Worm (Caenorhabditis elegans) whole organism, L4 larva: ENCODE results near the gene F56D2.8.
A peak's percentile ranks its signal among the peaks of the same experiment; 100 is the strongest.

Experiments
- F10B5.3 ChIP-seq: sonication (generic microtip); optimal IDR thresholded peaks from 2 replicates; lab custom pipeline; 2016; ENCODE audit warnings: mild to moderate bottlenecking, missing genetic modification characterization, missing compliant biosample characterization
- Y48G9A.11 ChIP-seq: fragments of 200-800 bp; sonication (Bioruptor generic); IDR thresholded peaks from 2 replicates; pipeline ENCODE4 v1.3.6; 2022; ENCODE audit warnings: missing genetic modification reagents, missing genetic modification characterization, missing compliant biosample characterization
- Y5F2A.4 ChIP-seq: fragments of 200-800 bp; sonication (Bioruptor generic); optimal IDR thresholded peaks from 2 replicates; lab custom pipeline; 2018; ENCODE audit warnings: mild to moderate bottlenecking, missing genetic modification characterization, missing compliant biosample characterization
- Y75B8A.6 ChIP-seq: fragments of 200-800 bp; sonication (Bioruptor generic); IDR thresholded peaks from 2 replicates; pipeline ENCODE4 v1.3.6; 2022; ENCODE audit warnings: missing genetic modification reagents, missing genetic modification characterization, missing compliant biosample characterization
- ZK337.2 ChIP-seq: fragments of 200-800 bp; sonication (Bioruptor generic); IDR thresholded peaks from 2 replicates; pipeline ENCODE4 v1.3.6; 2022; ENCODE audit warnings: missing genetic modification reagents, missing genetic modification characterization, missing compliant biosample characterization
- ZK546.5 ChIP-seq, 2 experiments: sonication (generic microtip); optimal IDR thresholded peaks; 2 replicates each; lab custom pipeline; 2017; ENCODE audit warnings: missing biosample characterization in 2 of 2, missing genetic modification characterization in 2 of 2
- aha-1 ChIP-seq: fragments of 150-350 bp; peaks from one replicate; lab custom pipeline; 2014; ENCODE audit warnings: missing biosample characterization, missing genetic modification characterization
- aly-2 ChIP-seq: sonication (generic microtip); optimal IDR thresholded peaks from 2 replicates; lab custom pipeline; 2018; ENCODE audit warnings: missing biosample characterization, missing genetic modification characterization
- arid-1 ChIP-seq: fragments of 200-800 bp; sonication (Bioruptor generic); conservative IDR thresholded peaks from 2 replicates; pipeline ENCODE4 v1.3.6; 2022; ENCODE audit warnings: missing genetic modification reagents, missing genetic modification characterization, missing compliant biosample characterization
- attf-4 ChIP-seq: sonication (generic microtip); optimal IDR thresholded peaks from 3 replicates; lab custom pipeline; 2017; ENCODE audit warnings: missing biosample characterization, missing genetic modification characterization
- ceh-28 ChIP-seq: fragments of 150-350 bp; optimal IDR thresholded peaks from 2 replicates; lab custom pipeline; 2014; ENCODE audit warnings: missing biosample characterization, missing genetic modification reagents, missing genetic modification characterization
- ceh-32 ChIP-seq: sonication (generic microtip); optimal IDR thresholded peaks from 2 replicates; lab custom pipeline; 2016; ENCODE audit warnings: mild to moderate bottlenecking, missing genetic modification characterization, missing compliant biosample characterization; ENCODE audit not compliant: poor library complexity
- ces-1 ChIP-seq: fragments of 150-350 bp; sonication (generic microtip); optimal IDR thresholded peaks from 4 replicates; lab custom pipeline; 2014; ENCODE audit warnings: missing biosample characterization, missing genetic modification reagents, missing genetic modification characterization
- daf-12 ChIP-seq: fragments of 150-350 bp; optimal IDR thresholded peaks from 2 replicates; lab custom pipeline; 2014; ENCODE audit warnings: missing biosample characterization, missing genetic modification reagents, missing genetic modification characterization
- daf-16 ChIP-seq, 3 experiments: sonication (generic microtip); optimal IDR thresholded peaks; 2 replicates each; lab custom pipeline; 2016 to 2017; ENCODE audit warnings: missing genetic modification characterization in 3 of 3, missing genetic modification reagents in 3 of 3, mild to moderate bottlenecking in 2 of 3, missing compliant biosample characterization in 2 of 3, missing biosample characterization in 1 of 3, moderate library complexity in 1 of 3
- daf-19 ChIP-seq: fragments of 200-800 bp; sonication (Bioruptor generic); conservative IDR thresholded peaks from 2 replicates; pipeline ENCODE4 v1.3.6; 2022; ENCODE audit warnings: missing genetic modification characterization, missing compliant biosample characterization
- dmd-8 ChIP-seq: fragments of 200-800 bp; sonication (Bioruptor generic); IDR thresholded peaks from 2 replicates; pipeline ENCODE4 v1.3.6; 2022; ENCODE audit warnings: missing genetic modification characterization, missing compliant biosample characterization
- dmd-9 ChIP-seq: fragments of 200-800 bp; sonication (Bioruptor generic); IDR thresholded peaks from 2 replicates; pipeline ENCODE4 v1.3.6; 2022; ENCODE audit warnings: missing genetic modification reagents, missing genetic modification characterization, missing compliant biosample characterization
- dpl-1 ChIP-seq: fragments of 150-350 bp; optimal IDR thresholded peaks from 2 replicates; lab custom pipeline; 2014; ENCODE audit warnings: missing biosample characterization, missing genetic modification reagents, missing genetic modification characterization
- duxl-1 ChIP-seq: sonication (generic microtip); optimal IDR thresholded peaks from 2 replicates; lab custom pipeline; 2016; ENCODE audit warnings: mild to moderate bottlenecking, missing genetic modification characterization, moderate library complexity, missing compliant biosample characterization; ENCODE audit not compliant: poor library complexity
- dve-1 ChIP-seq: sonication (generic microtip); optimal IDR thresholded peaks from 2 replicates; lab custom pipeline; 2017; ENCODE audit warnings: antibody characterized with exemption, mild to moderate bottlenecking, missing genetic modification characterization, missing compliant biosample characterization; ENCODE audit not compliant: insufficient read depth
- egl-43 ChIP-seq: fragments of 200-800 bp; sonication (Bioruptor generic); IDR thresholded peaks from 2 replicates; pipeline ENCODE4 v1.3.6; 2022; ENCODE audit warnings: missing genetic modification reagents, missing genetic modification characterization, missing compliant biosample characterization
- fos-1 ChIP-seq: fragments of 150-350 bp; optimal IDR thresholded peaks from 2 replicates; lab custom pipeline; 2014; ENCODE audit warnings: missing biosample characterization, missing genetic modification characterization
- hlh-11 ChIP-seq: fragments of 200-800 bp; sonication (Bioruptor generic); optimal IDR thresholded peaks from 2 replicates; lab custom pipeline; 2018; ENCODE audit warnings: mild to moderate bottlenecking, missing genetic modification characterization, missing compliant biosample characterization
- jun-1 ChIP-seq: fragments of 150-350 bp; optimal IDR thresholded peaks from 2 replicates; lab custom pipeline; 2014; ENCODE audit warnings: missing biosample characterization, missing genetic modification reagents, missing genetic modification characterization
- lim-7 ChIP-seq: fragments of 200-800 bp; sonication (Bioruptor generic); IDR thresholded peaks from 2 replicates; pipeline ENCODE4 v1.3.6; 2022; ENCODE audit warnings: missing genetic modification characterization, missing compliant biosample characterization
- lin-1 ChIP-seq: fragments of 200-800 bp; sonication (Bioruptor generic); IDR thresholded peaks from 2 replicates; pipeline ENCODE4 v1.3.6; 2022; ENCODE audit warnings: missing genetic modification reagents, missing genetic modification characterization, missing compliant biosample characterization
- lsy-2 ChIP-seq, 2 experiments: fragments of 150-350 bp in 1 of 2; sonication (generic microtip) in 1 of 2; optimal IDR thresholded peaks; 2 replicates each; lab custom pipeline; 2014 to 2017; ENCODE audit warnings: missing biosample characterization in 2 of 2, missing genetic modification characterization in 2 of 2
- madf-5 ChIP-seq, 2 experiments: fragments of 200-800 bp; sonication (Bioruptor generic); IDR thresholded peaks; 2 replicates each; pipeline ENCODE4 v1.3.6; 2022; ENCODE audit warnings: missing compliant biosample characterization in 2 of 2, missing genetic modification characterization in 2 of 2
- mdl-1 ChIP-seq, 2 experiments: fragments of 150-350 bp in 1 of 2; sonication (generic microtip) in 1 of 2; optimal IDR thresholded peaks; 2 replicates each; lab custom pipeline; 2014 to 2017; ENCODE audit warnings: missing biosample characterization in 2 of 2, missing genetic modification characterization in 2 of 2
- mep-1 ChIP-seq: fragments of 150-350 bp; sonication (generic microtip); optimal IDR thresholded peaks from 3 replicates; lab custom pipeline; 2014; ENCODE audit warnings: missing biosample characterization, missing genetic modification characterization
- mes-2 ChIP-seq: sonication (generic microtip); optimal IDR thresholded peaks from 2 replicates; lab custom pipeline; 2016; ENCODE audit warnings: missing genotype, mild to moderate bottlenecking, missing genetic modification characterization, missing compliant biosample characterization; ENCODE audit not compliant: poor library complexity, severe bottlenecking
- mxl-2 ChIP-seq: fragments of 200-800 bp; sonication (Bioruptor generic); conservative IDR thresholded peaks from 2 replicates; pipeline ENCODE4 v1.3.6; 2022; ENCODE audit warnings: missing genetic modification reagents, missing genetic modification characterization, missing compliant biosample characterization
- mxl-3 ChIP-seq: fragments of 200-800 bp; sonication (Bioruptor generic); optimal IDR thresholded peaks from 2 replicates; lab custom pipeline; 2018; ENCODE audit warnings: mild to moderate bottlenecking, missing genetic modification characterization, missing compliant biosample characterization
- nhr-10 ChIP-seq: fragments of 150-350 bp; optimal IDR thresholded peaks from 2 replicates; lab custom pipeline; 2014; ENCODE audit warnings: missing biosample characterization, missing genetic modification characterization
- nhr-102 ChIP-seq: sonication (generic microtip); optimal IDR thresholded peaks from 2 replicates; lab custom pipeline; 2016; ENCODE audit warnings: mild to moderate bottlenecking, missing genetic modification characterization, moderate library complexity, missing compliant biosample characterization
- nhr-237 ChIP-seq: sonication (generic microtip); optimal IDR thresholded peaks from 2 replicates; lab custom pipeline; 2017; ENCODE audit warnings: missing biosample characterization, missing genetic modification characterization
- nhr-25 ChIP-seq: sonication (generic microtip); optimal IDR thresholded peaks from 2 replicates; lab custom pipeline; 2017; ENCODE audit warnings: missing genetic modification characterization, mild to moderate bottlenecking, missing compliant biosample characterization, antibody characterized with exemption, moderate library complexity, borderline replicate concordance; ENCODE audit not compliant: insufficient read depth
- nhr-48 ChIP-seq: sonication (generic microtip); optimal IDR thresholded peaks from 2 replicates; lab custom pipeline; 2016; ENCODE audit warnings: mild to moderate bottlenecking, missing genetic modification characterization, missing compliant biosample characterization
- php-3 ChIP-seq: fragments of 200-800 bp; sonication (Bioruptor generic); IDR thresholded peaks from 2 replicates; pipeline ENCODE4 v1.3.6; 2022; ENCODE audit warnings: missing genetic modification reagents, missing genetic modification characterization, missing compliant biosample characterization
- rbr-2 ChIP-seq: sonication (generic microtip); optimal IDR thresholded peaks from 2 replicates; lab custom pipeline; 2016; ENCODE audit warnings: missing genotype, missing genetic modification characterization, missing compliant biosample characterization
- saeg-2 ChIP-seq: fragments of 200-800 bp; sonication (Bioruptor generic); IDR thresholded peaks from 2 replicates; pipeline ENCODE4 v1.3.6; 2022; ENCODE audit warnings: missing genetic modification reagents, missing genetic modification characterization, missing compliant biosample characterization
- snpc-1.2 ChIP-seq: fragments of 200-800 bp; sonication (Bioruptor generic); IDR thresholded peaks from 2 replicates; pipeline ENCODE4 v1.3.6; 2022; ENCODE audit warnings: missing genetic modification reagents, missing genetic modification characterization, missing compliant biosample characterization
- unc-39 ChIP-seq: sonication (generic microtip); optimal IDR thresholded peaks from 2 replicates; lab custom pipeline; 2017; ENCODE audit warnings: missing biosample characterization, missing genetic modification characterization
- unc-62 ChIP-seq, 3 experiments: fragments of 150-350 bp in 1 of 3; sonication (generic microtip); optimal IDR thresholded peaks in 2 of 3; peaks in 1 of 3; 1 replicate in 1 of 3; 2 replicates in 2 of 3; lab custom pipeline; 2014 to 2017; ENCODE audit warnings: missing biosample characterization in 3 of 3, missing genetic modification characterization in 3 of 3, missing genetic modification reagents in 3 of 3, missing genotype in 1 of 3
- zag-1 ChIP-seq: fragments of 150-350 bp; optimal IDR thresholded peaks from 2 replicates; lab custom pipeline; 2014; ENCODE audit warnings: missing biosample characterization, missing genetic modification characterization
- zfp-3 ChIP-seq: fragments of 200-800 bp; sonication (Bioruptor generic); conservative IDR thresholded peaks from 2 replicates; pipeline ENCODE4 v1.3.6; 2022; ENCODE audit warnings: missing genetic modification reagents, missing genetic modification characterization, missing compliant biosample characterization
- zip-11 ChIP-seq: fragments of 200-800 bp; sonication (Bioruptor generic); IDR thresholded peaks from 2 replicates; pipeline ENCODE4 v1.3.6; 2022; ENCODE audit warnings: missing genetic modification characterization, missing compliant biosample characterization
- zip-2 ChIP-seq: fragments of 150-350 bp; optimal IDR thresholded peaks from 2 replicates; lab custom pipeline; 2014; ENCODE audit warnings: missing biosample characterization, missing genetic modification characterization
- ztf-7 ChIP-seq: fragments of 150-350 bp; optimal IDR thresholded peaks from 2 replicates; lab custom pipeline; 2014; ENCODE audit warnings: missing biosample characterization, missing genetic modification characterization

F56D2.8 gene

ce11 chrIII:5553098-5553497 is 29.6 kb downstream of the F56D2.8 start:
- no peak for TF ChIP-seq ztf-7
- TF ChIP-seq ZK546.5 (tag; optimal IDR thresholded peaks at IDR 0.05; lab: Kevin White, UChicago), result no peak
- TF ChIP-seq Y48G9A.11 (GFP tag; lab: Robert Waterston, UW), result no peak
- peak; percentile 16 for TF ChIP-seq mes-2 (tag; lab: Kevin White, UChicago)
- TF ChIP-seq Y75B8A.6 (GFP tag; lab: Robert Waterston, UW), result 0 out of 2 replicates have a peak, but pooled peaks have one; percentile 42
- TF ChIP-seq mxl-3 (GFP tag; lab: Kevin White, UChicago), result no peak
- TF ChIP-seq unc-62 (GFP tag; optimal IDR thresholded peaks at IDR 0.05 in 1 of 2; lab: Kevin White, UChicago), result peak; percentile 5 to 26
- TF ChIP-seq unc-62 (tag; optimal IDR thresholded peaks at IDR 0.05; lab: Kevin White, UChicago), result no peak
- TF ChIP-seq php-3 (GFP tag; lab: Robert Waterston, UW), result peak; percentile 84
- TF ChIP-seq Y5F2A.4 (GFP tag; lab: Kevin White, UChicago), result no peak
- TF ChIP-seq ZK337.2 (GFP tag; lab: Robert Waterston, UW), result no peak
- TF ChIP-seq F10B5.3 (tag; lab: Kevin White, UChicago), result no peak
- TF ChIP-seq aly-2 (tag; lab: Kevin White, UChicago), result no peak
- TF ChIP-seq snpc-1.2, result no peak
- TF ChIP-seq dmd-9 (GFP tag; lab: Robert Waterston, UW), result no peak
- no peak for TF ChIP-seq egl-43 (GFP tag; lab: Robert Waterston, UW)
- no peak for TF ChIP-seq mxl-2 (GFP tag; lab: Robert Waterston, UW)
- peak; percentile 71; the same call in 1 of the 2 replicates for TF ChIP-seq lin-1 (GFP tag; lab: Robert Waterston, UW)
- TF ChIP-seq unc-39 (tag; lab: Kevin White, UChicago), result no peak
- no peak for TF ChIP-seq zip-11 (GFP tag; lab: Robert Waterston, UW)
- TF ChIP-seq nhr-48 (tag; lab: Kevin White, UChicago), result peak; percentile 27
- TF ChIP-seq nhr-25, result no peak
- TF ChIP-seq saeg-2 (GFP tag; lab: Robert Waterston, UW), result no peak
- no peak for TF ChIP-seq nhr-10 (tag; lab: Kevin White, UChicago)
- TF ChIP-seq aha-1, result no peak
- no peak for TF ChIP-seq ces-1 (GFP tag; lab: Kevin White, UChicago)
- TF ChIP-seq zfp-3 (GFP tag; lab: Robert Waterston, UW), result no peak
- TF ChIP-seq madf-5 (GFP tag; IDR thresholded peaks at IDR 0.05; lab: Robert Waterston, UW), result no peak
- peak; percentile 93 for TF ChIP-seq dve-1
- TF ChIP-seq jun-1 (tag; lab: Kevin White, UChicago), result no peak
- TF ChIP-seq mdl-1 (tag; optimal IDR thresholded peaks at IDR 0.05; lab: Kevin White, UChicago), result peak in 1 of 2 experiments; percentile 5
- no peak for TF ChIP-seq ceh-32 (tag; lab: Kevin White, UChicago)
- no peak for TF ChIP-seq duxl-1 (tag; lab: Kevin White, UChicago)
- TF ChIP-seq ceh-28 (tag; lab: Kevin White, UChicago), result no peak
- peak in 1 of 2 experiments; percentile 91 for TF ChIP-seq daf-16 (GFP tag; optimal IDR thresholded peaks at IDR 0.05; lab: Kevin White, UChicago)
- peak; percentile 92 for TF ChIP-seq daf-16 (tag; optimal IDR thresholded peaks at IDR 0.05; lab: Kevin White, UChicago)
- TF ChIP-seq zip-2 (tag; lab: Kevin White, UChicago), result no peak
- no peak for TF ChIP-seq dpl-1 (GFP tag; lab: Kevin White, UChicago)
- TF ChIP-seq attf-4 (tag; lab: Kevin White, UChicago), result no peak
- TF ChIP-seq hlh-11, result peak; percentile 77
- TF ChIP-seq zag-1 (tag; lab: Kevin White, UChicago), result no peak
- peak in 1 of 2 experiments; percentile 29 for TF ChIP-seq lsy-2 (tag; optimal IDR thresholded peaks at IDR 0.05; lab: Kevin White, UChicago)
- TF ChIP-seq fos-1 (tag; lab: Kevin White, UChicago), result no peak
- TF ChIP-seq arid-1 (GFP tag; lab: Robert Waterston, UW), result no peak
- TF ChIP-seq dmd-8, result no peak
- peak; percentile 64 for TF ChIP-seq nhr-102
- no peak for TF ChIP-seq daf-19
- TF ChIP-seq mep-1 (tag; lab: Kevin White, UChicago), result peak; percentile 40
- TF ChIP-seq daf-12 (tag; lab: Kevin White, UChicago), result no peak
- no peak for TF ChIP-seq rbr-2 (tag; lab: Kevin White, UChicago)
- no peak for TF ChIP-seq lim-7 (GFP tag; lab: Robert Waterston, UW)
- no peak for TF ChIP-seq nhr-237 (tag; lab: Kevin White, UChicago)
